Fruit fly (Drosophila melanogaster) S2 (cell line): Measurements from ENCODE around the gene yellow-f2.

Source experiments
- CG8478 ChIP-seq: fragments of >200 bp; optimal IDR thresholded peaks from 2 replicates; lab custom pipeline; 2018
- CTCF ChIP-seq, 2 experiments: fragments of >200 bp; optimal IDR thresholded peaks; 2 replicates each; lab custom pipeline; 2018

DNA sequence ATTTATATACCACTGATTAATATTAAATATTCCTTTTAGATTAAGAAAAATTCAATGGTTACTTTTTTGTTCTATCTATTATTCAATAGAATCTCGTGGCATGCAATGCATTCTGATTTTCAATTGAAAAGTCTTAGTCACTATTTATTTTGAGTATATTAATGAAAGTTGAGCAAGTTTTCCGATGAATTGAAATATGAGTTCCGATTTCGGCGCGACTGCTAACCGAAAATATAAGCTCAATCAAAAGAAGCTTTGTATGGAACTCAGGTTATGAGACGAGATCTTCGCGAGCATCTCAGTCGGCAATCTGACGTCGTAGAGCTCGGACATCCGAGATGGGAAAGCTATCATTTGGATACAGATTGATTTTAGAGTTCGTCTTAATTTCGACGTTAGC is 43.1 kb upstream of the yellow-f2 start, which contains the start of gene CG11668:
- TF ChIP-seq CTCF (optimal IDR thresholded peaks at IDR 0.05; lab: Kevin White, UChicago), result no peak
- TF ChIP-seq CG8478 (lab: Kevin White, UChicago), result no peak
